Worm (Caenorhabditis elegans) whole organism, late embryonic: ENCODE measurements around the gene mpc-1.
"Not testable (repeated sequence)": the region's sequence is repeated elsewhere in the genome, so short reads cannot be mapped to it uniquely, and the experiment has no call there.

Source experiments
- C08G9.2 ChIP-seq: sonication (generic microtip); optimal IDR thresholded peaks from 2 replicates; lab custom pipeline; 2016; ENCODE audit warnings: mild to moderate bottlenecking, missing genetic modification characterization, moderate library complexity, missing compliant biosample characterization
- C38D4.7 ChIP-seq: fragments of 200-800 bp; sonication (Bioruptor generic); optimal IDR thresholded peaks from 2 replicates; lab custom pipeline; 2018; ENCODE audit warnings: mild to moderate bottlenecking, missing genetic modification characterization, moderate library complexity, missing compliant biosample characterization
- K02D7.2 ChIP-seq: sonication (generic microtip); optimal IDR thresholded peaks from 2 replicates; lab custom pipeline; 2017; ENCODE audit warnings: mild to moderate bottlenecking, missing genetic modification characterization, missing compliant biosample characterization
- T23F11.4 ChIP-seq: fragments of 200-800 bp; sonication (Bioruptor generic); optimal IDR thresholded peaks from 2 replicates; lab custom pipeline; 2018; ENCODE audit warnings: mild to moderate bottlenecking, missing genetic modification characterization, missing compliant biosample characterization
- Y22D7AL.16 ChIP-seq: sonication (generic microtip); optimal IDR thresholded peaks from 2 replicates; lab custom pipeline; 2016; ENCODE audit warnings: missing genetic modification characterization, missing compliant biosample characterization
- ahr-1 ChIP-seq: sonication (generic microtip); optimal IDR thresholded peaks from 2 replicates; lab custom pipeline; 2016; ENCODE audit warnings: missing genetic modification characterization, missing compliant biosample characterization
- ceh-18 ChIP-seq: sonication (generic microtip); optimal IDR thresholded peaks from 2 replicates; lab custom pipeline; 2016; ENCODE audit warnings: missing genetic modification characterization, missing compliant biosample characterization
- ceh-19 ChIP-seq: fragments of 200-800 bp; sonication (Bioruptor generic); optimal IDR thresholded peaks from 2 replicates; lab custom pipeline; 2018; ENCODE audit warnings: mild to moderate bottlenecking, missing genetic modification characterization, missing compliant biosample characterization
- ceh-2 ChIP-seq: sonication (generic microtip); optimal IDR thresholded peaks from 2 replicates; lab custom pipeline; 2016; ENCODE audit warnings: missing genotype, missing genetic modification characterization, missing compliant biosample characterization
- ceh-31 ChIP-seq: sonication (generic microtip); optimal IDR thresholded peaks from 2 replicates; lab custom pipeline; 2016; ENCODE audit warnings: missing genetic modification characterization, missing compliant biosample characterization
- ceh-45 ChIP-seq: fragments of 200-800 bp; sonication (Bioruptor generic); IDR thresholded peaks from 2 replicates; pipeline ENCODE4 v1.3.6; 2022; ENCODE audit warnings: missing genetic modification reagents, missing genetic modification characterization, missing compliant biosample characterization
- ceh-48 ChIP-seq: sonication (generic microtip); optimal IDR thresholded peaks from 2 replicates; lab custom pipeline; 2016; ENCODE audit warnings: missing genetic modification characterization, inconsistent platforms, missing compliant biosample characterization
- ceh-9 ChIP-seq: sonication (generic microtip); optimal IDR thresholded peaks from 2 replicates; lab custom pipeline; 2016; ENCODE audit warnings: mild to moderate bottlenecking, missing genetic modification characterization, inconsistent platforms, missing compliant biosample characterization
- che-1 ChIP-seq: sonication (generic microtip); optimal IDR thresholded peaks from 2 replicates; lab custom pipeline; 2016; ENCODE audit warnings: mild to moderate bottlenecking, missing genetic modification characterization, missing compliant biosample characterization
- elt-2 ChIP-seq: sonication (generic microtip); optimal IDR thresholded peaks from 2 replicates; lab custom pipeline; 2016; ENCODE audit warnings: missing genetic modification reagents, missing genetic modification characterization, missing compliant biosample characterization
- elt-4 ChIP-seq: sonication (generic microtip); optimal IDR thresholded peaks from 2 replicates; lab custom pipeline; 2016; ENCODE audit warnings: missing genetic modification characterization, missing compliant biosample characterization
- ets-4 ChIP-seq: sonication (generic microtip); optimal IDR thresholded peaks from 2 replicates; lab custom pipeline; 2016; ENCODE audit warnings: missing genetic modification characterization, missing compliant biosample characterization
- fkh-6 ChIP-seq: sonication (generic microtip); optimal IDR thresholded peaks from 2 replicates; lab custom pipeline; 2016; ENCODE audit warnings: missing genetic modification characterization, missing compliant biosample characterization
- gmeb-2 ChIP-seq: sonication (generic microtip); optimal IDR thresholded peaks from 2 replicates; lab custom pipeline; 2016; ENCODE audit warnings: missing genetic modification characterization, inconsistent platforms, missing compliant biosample characterization
- hlh-15 ChIP-seq: sonication (generic microtip); optimal IDR thresholded peaks from 2 replicates; lab custom pipeline; 2016; ENCODE audit warnings: missing genetic modification characterization, missing compliant biosample characterization
- hlh-6 ChIP-seq: sonication (generic microtip); optimal IDR thresholded peaks from 2 replicates; lab custom pipeline; 2016; ENCODE audit warnings: missing genotype, missing genetic modification characterization, missing compliant biosample characterization
- hlh-8 ChIP-seq: sonication (generic microtip); optimal IDR thresholded peaks from 2 replicates; lab custom pipeline; 2016; ENCODE audit warnings: missing genotype, missing genetic modification characterization, missing compliant biosample characterization
- lim-6 ChIP-seq: sonication (generic microtip); optimal IDR thresholded peaks from 2 replicates; lab custom pipeline; 2016; ENCODE audit warnings: missing genetic modification characterization, missing compliant biosample characterization
- nfya-1 ChIP-seq: sonication (generic microtip); optimal IDR thresholded peaks from 2 replicates; lab custom pipeline; 2017; ENCODE audit warnings: missing genetic modification characterization, mild to moderate bottlenecking, missing compliant biosample characterization, antibody characterized with exemption, moderate library complexity
- nhr-11 ChIP-seq: fragments of 150-350 bp; optimal IDR thresholded peaks from 2 replicates; lab custom pipeline; 2014; ENCODE audit warnings: missing biosample characterization, missing genetic modification characterization
- nhr-232 ChIP-seq: sonication (generic microtip); optimal IDR thresholded peaks from 2 replicates; lab custom pipeline; 2016; ENCODE audit warnings: missing genetic modification characterization, missing compliant biosample characterization
- pat-9 ChIP-seq: fragments of 200-800 bp; sonication (Bioruptor generic); optimal IDR thresholded peaks from 2 replicates; lab custom pipeline; 2018; ENCODE audit warnings: mild to moderate bottlenecking, missing genetic modification characterization, moderate library complexity, missing compliant biosample characterization
- pax-1 ChIP-seq: fragments of 150-350 bp; optimal IDR thresholded peaks from 2 replicates; lab custom pipeline; 2014; ENCODE audit warnings: missing biosample characterization, missing genetic modification characterization
- pha-2 ChIP-seq: sonication (generic microtip); optimal IDR thresholded peaks from 2 replicates; lab custom pipeline; 2017; ENCODE audit warnings: mild to moderate bottlenecking, missing genetic modification characterization, missing compliant biosample characterization
- pqm-1 ChIP-seq: sonication (generic microtip); optimal IDR thresholded peaks from 2 replicates; lab custom pipeline; 2016; ENCODE audit warnings: missing genetic modification characterization, missing compliant biosample characterization
- ref-2 ChIP-seq: sonication (generic microtip); optimal IDR thresholded peaks from 2 replicates; lab custom pipeline; 2016; ENCODE audit warnings: missing genetic modification characterization, missing compliant biosample characterization
- rnt-1 ChIP-seq: sonication (generic microtip); optimal IDR thresholded peaks from 2 replicates; lab custom pipeline; 2016; ENCODE audit warnings: missing genetic modification characterization, missing compliant biosample characterization
- sdc-2 ChIP-seq: sonication (generic microtip); optimal IDR thresholded peaks from 2 replicates; lab custom pipeline; 2016; ENCODE audit warnings: missing genotype, missing genetic modification characterization, missing compliant biosample characterization
- sox-2 ChIP-seq: fragments of 200-800 bp; sonication (Bioruptor generic); IDR thresholded peaks from 2 replicates; pipeline ENCODE4 v1.3.6; 2022; ENCODE audit warnings: missing genetic modification reagents, missing genetic modification characterization, missing compliant biosample characterization
- sox-4 ChIP-seq: sonication (generic microtip); optimal IDR thresholded peaks from 2 replicates; lab custom pipeline; 2017; ENCODE audit warnings: mild to moderate bottlenecking, missing genetic modification characterization, inconsistent platforms, missing compliant biosample characterization
- syd-9 ChIP-seq: sonication (generic microtip); optimal IDR thresholded peaks from 2 replicates; lab custom pipeline; 2016; ENCODE audit warnings: mild to moderate bottlenecking, missing genetic modification characterization, moderate library complexity, missing compliant biosample characterization
- tbx-2 ChIP-seq: sonication (generic microtip); optimal IDR thresholded peaks from 2 replicates; lab custom pipeline; 2016; ENCODE audit warnings: missing genetic modification characterization, missing compliant biosample characterization
- unc-3 ChIP-seq, 2 experiments: fragments of 200-800 bp in 1 of 2; sonication (Bioruptor generic) in 1 of 2; sonication (generic microtip) in 1 of 2; conservative IDR thresholded peaks in 1 of 2; optimal IDR thresholded peaks in 1 of 2; 2 replicates each; pipeline versions ENCODE4 v1.3.6 to Lab custom; 2016 to 2022; ENCODE audit warnings: missing compliant biosample characterization in 2 of 2, missing genetic modification characterization in 2 of 2, missing genetic modification reagents in 1 of 2
- unc-86 ChIP-seq: sonication (generic microtip); optimal IDR thresholded peaks from 2 replicates; lab custom pipeline; 2016; ENCODE audit warnings: missing genetic modification characterization, missing compliant biosample characterization
- zip-5 ChIP-seq: sonication (generic microtip); optimal IDR thresholded peaks from 2 replicates; lab custom pipeline; 2016; ENCODE audit warnings: missing genetic modification characterization, missing compliant biosample characterization
- ztf-16 ChIP-seq: sonication (generic microtip); optimal IDR thresholded peaks from 2 replicates; lab custom pipeline; 2017; ENCODE audit warnings: missing genetic modification characterization, missing compliant biosample characterization

The mpc-1 gene

ce11 chrIII:4369381-4369809, 43.9 kb upstream of the mpc-1 start (continued):
- TF ChIP-seq sdc-2 (tag; lab: Kevin White, UChicago) = peak; percentile 56
- TF ChIP-seq hlh-8 (tag; lab: Kevin White, UChicago) = peak; percentile 38
- TF ChIP-seq tbx-2 = peak; percentile 61
- TF ChIP-seq ceh-2 (tag; lab: Kevin White, UChicago) = peak; percentile 29
- TF ChIP-seq fkh-6 = peak; percentile 33
- peak; percentile 76 for TF ChIP-seq elt-2
- TF ChIP-seq sox-4 = peak; percentile 30
- TF ChIP-seq pat-9 = peak; percentile 56
- peak; percentile 15 for TF ChIP-seq pqm-1 (tag; lab: Kevin White, UChicago)
- peak; percentile 10 for TF ChIP-seq C08G9.2
- TF ChIP-seq zip-5 = peak; percentile 19

- TF ChIP-seq ztf-16 (tag; lab: Kevin White, UChicago) (no peak), pax-1 (tag; lab: Kevin White, UChicago) (no peak)
Measured at ce11 chrIII:4370585-4370984, 42.7 kb upstream of the mpc-1 start, which contains the start of gene ckb-3. ckb-3 (plus strand) TSS chrIII:4370885.

ce11 chrIII:4372894-4373293, 40.4 kb upstream of the mpc-1 start:
- TF ChIP-seq lim-6 (tag; lab: Kevin White, UChicago) = no peak
- no peak for TF ChIP-seq C08G9.2
- TF ChIP-seq ref-2 (tag; lab: Kevin White, UChicago) = no peak
- no peak for TF ChIP-seq sdc-2 (tag; lab: Kevin White, UChicago)
- TF ChIP-seq ahr-1 (tag; lab: Kevin White, UChicago) = no peak
- no peak for TF ChIP-seq pat-9
- TF ChIP-seq pqm-1 (tag; lab: Kevin White, UChicago) = no peak
- TF ChIP-seq che-1 (tag; lab: Kevin White, UChicago) = no peak
- no peak for TF ChIP-seq nhr-11 (tag; lab: Kevin White, UChicago)
- no peak for TF ChIP-seq unc-86
- TF ChIP-seq elt-4 (tag; lab: Kevin White, UChicago) = no peak

ce11 chrIII:4374854-4375253, 38.4 kb upstream of the mpc-1 start, which contains the start of gene pals-26:
pals-26 (plus strand) TSS chrIII:4375154.
- no peak for TF ChIP-seq ceh-9
- TF ChIP-seq gmeb-2 (tag; lab: Kevin White, UChicago) = no peak
- TF ChIP-seq zip-5 = no peak
- TF ChIP-seq ceh-19 (GFP tag; lab: Kevin White, UChicago) = no peak
- no peak for TF ChIP-seq pqm-1 (tag; lab: Kevin White, UChicago)

ce11 chrIII:4378600-4379293, 34.5 kb upstream of the mpc-1 start:
- TF ChIP-seq hlh-15 (peak; percentile 18), zip-5 (peak; percentile 10), sdc-2 (tag; lab: Kevin White, UChicago) (peak; percentile 40), ahr-1 (tag; lab: Kevin White, UChicago) (peak; percentile 43), pha-2 (peak; percentile 77), ceh-31 (tag; lab: Kevin White, UChicago) (peak; percentile 70), sox-2 (peak; percentile 69), T23F11.4 (peak; percentile 67), unc-3 (GFP tag; conservative IDR thresholded peaks at IDR 0.05; lab: Robert Waterston, UW) (peak; percentile 55; the same call in 1 of the 2 replicates), syd-9 (peak; percentile 62), Y22D7AL.16 (tag; lab: Kevin White, UChicago) (peak; percentile 52), pat-9 (peak; percentile 39), C38D4.7 (GFP tag; lab: Kevin White, UChicago) (peak; percentile 68), ceh-45 (peak; percentile 69; the same call in 1 of the 2 replicates), K02D7.2 (tag; lab: Kevin White, UChicago) (peak; percentile 55), ets-4 (tag; lab: Kevin White, UChicago) (peak; percentile 6), che-1 (tag; lab: Kevin White, UChicago) (peak; percentile 54), elt-2 (peak; percentile 41), gmeb-2 (tag; lab: Kevin White, UChicago) (peak; percentile 60), ceh-2 (tag; lab: Kevin White, UChicago) (peak; percentile 7), ceh-48 (tag; lab: Kevin White, UChicago) (peak; percentile 28), ceh-18 (tag; lab: Kevin White, UChicago) (peak; percentile 87), tbx-2 (peak; percentile 51), rnt-1 (tag; lab: Kevin White, UChicago) (peak; percentile 15), nfya-1 (peak; percentile 44), hlh-6 (peak; percentile 4), sox-4 (peak; percentile 54), ceh-19 (GFP tag; lab: Kevin White, UChicago) (peak; percentile 37), nhr-232 (peak; percentile 55), fkh-6 (peak; percentile 63)
- TF ChIP-seq unc-3 (tag; optimal IDR thresholded peaks at IDR 0.05; lab: Kevin White, UChicago) = not testable (repeated sequence)
